Comparison of ENCODE assay signal across 1 fruit fly cellular context in the genomic region with DNA sequence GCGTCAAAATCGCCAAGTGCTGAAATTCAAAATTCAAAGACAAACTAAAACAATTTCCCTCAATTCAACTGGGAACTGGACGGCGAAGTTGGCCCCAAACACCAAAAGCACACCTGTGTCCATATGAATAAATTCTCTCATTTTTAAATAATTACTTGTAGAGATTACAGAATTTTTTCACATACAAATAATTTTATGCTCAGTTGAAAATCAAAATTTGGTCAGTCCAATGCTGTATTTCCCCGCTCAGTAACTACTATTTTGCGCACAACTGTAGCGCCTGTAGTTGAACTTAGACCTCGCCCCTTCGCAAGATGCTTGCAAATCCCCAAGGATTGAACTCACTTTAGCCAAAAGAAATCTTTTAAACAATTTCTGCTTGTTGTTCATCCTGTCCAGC.
TF ChIP-seq lines count a peak whose summit lies in the region.

No protein-coding gene starts in this region.

TF ChIP-seq in whole organism, embryonic, 481 proteins besides CTCF, POLR2A, EP300 and RAD21 (continued from another document):
- TF ChIP-seq az2 (GFP tag; optimal IDR thresholded peaks at IDR 0.05; lab: Kevin White, UChicago) (peak; percentile 6), CG17328 (GFP tag; IDR thresholded peaks at IDR 0.05; lab: Robert Waterston, UW) (peak; percentile 68), CG4282 (GFP tag; optimal IDR thresholded peaks at IDR 0.05; lab: Kevin White, UChicago) (no peak), CG13123 (GFP tag; optimal IDR thresholded peaks at IDR 0.05; lab: Kevin White, UChicago) (no peak), tap (tag; optimal IDR thresholded peaks at IDR 0.05; lab: Kevin White, UChicago) (no peak), CG12769 (tag; optimal IDR thresholded peaks at IDR 0.05; lab: Kevin White, UChicago) (no peak), croc (GFP tag; conservative IDR thresholded peaks at IDR 0.05; lab: Robert Waterston, UW) (no peak), Rx (GFP tag; IDR thresholded peaks at IDR 0.05; lab: Robert Waterston, UW) (no peak), CG30431 (GFP tag; optimal IDR thresholded peaks at IDR 0.05; lab: Kevin White, UChicago) (no peak), prd (optimal IDR thresholded peaks at IDR 0.05; lab: Kevin White, UChicago) (no peak), prd (GFP tag; IDR thresholded peaks at IDR 0.05; lab: Robert Waterston, UW) (peak; percentile 33; the same call in 1 of the 3 replicates), CG6254 (GFP tag; optimal IDR thresholded peaks at IDR 0.05; lab: Kevin White, UChicago) (no peak), Nf-YA (GFP tag; IDR thresholded peaks at IDR 0.05; lab: Robert Waterston, UW) (0 out of 2 replicates have a peak, but pooled peaks have one; percentile 10), Asciz (GFP tag; optimal IDR thresholded peaks at IDR 0.05; lab: Kevin White, UChicago) (no peak), fd96Cb (tag; optimal IDR thresholded peaks at IDR 0.05; lab: Kevin White, UChicago) (peak; percentile 11), Aef1 (GFP tag; IDR thresholded peaks at IDR 0.05; lab: Robert Waterston, UW) (peak; percentile 32; the same call in 2 of the 3 replicates), Ravus (GFP tag; IDR thresholded peaks at IDR 0.05; lab: Robert Waterston, UW) (no peak), Eip74EF (GFP tag; optimal IDR thresholded peaks at IDR 0.05; lab: Kevin White, UChicago) (no peak), caup (GFP tag; optimal IDR thresholded peaks at IDR 0.05; lab: Kevin White, UChicago; ENCODE audit: severe bottlenecking) (no peak), CG4617 (GFP tag; optimal IDR thresholded peaks at IDR 0.05; lab: Kevin White, UChicago; ENCODE audit: borderline replicate concordance) (no peak), CG10959 (GFP tag; IDR thresholded peaks at IDR 0.05; lab: Robert Waterston, UW) (no peak), TFAM (GFP tag; optimal IDR thresholded peaks at IDR 0.05; lab: Kevin White, UChicago) (no peak), CG4730 (GFP tag; IDR thresholded peaks at IDR 0.05; lab: Robert Waterston, UW) (0 out of 2 replicates have a peak, but pooled peaks have one; percentile 15), Vsx1 (GFP tag; optimal IDR thresholded peaks at IDR 0.05; lab: Kevin White, UChicago) (no peak), CG11723 (GFP tag; optimal IDR thresholded peaks at IDR 0.05; lab: Kevin White, UChicago) (no peak), ERR (GFP tag; optimal IDR thresholded peaks at IDR 0.05; lab: Kevin White, UChicago) (no peak), CG11695 (GFP tag; IDR thresholded peaks at IDR 0.05; lab: Robert Waterston, UW) (0 out of 3 replicates have a peak, but pooled peaks have one; percentile 27), Doc2 (GFP tag; IDR thresholded peaks at IDR 0.05; lab: Robert Waterston, UW) (no peak), lmd (GFP tag; IDR thresholded peaks at IDR 0.05; lab: Robert Waterston, UW) (peak; percentile 42; the same call in 1 of the 2 replicates), esg (GFP tag; conservative IDR thresholded peaks at IDR 0.05; lab: Robert Waterston, UW) (peak; percentile 34; the same call in 1 of the 2 replicates), Fer1 (GFP tag; optimal IDR thresholded peaks at IDR 0.05; lab: Kevin White, UChicago) (no peak), bsh (GFP tag; optimal IDR thresholded peaks at IDR 0.05; lab: Kevin White, UChicago) (peak in 1 of 2 experiments; percentile 36), CG33557 (GFP tag; optimal IDR thresholded peaks at IDR 0.05; lab: Kevin White, UChicago) (no peak), zf30C (GFP tag; optimal IDR thresholded peaks at IDR 0.05; lab: Kevin White, UChicago) (no peak), CG32532 (GFP tag; IDR thresholded peaks at IDR 0.05; lab: Robert Waterston, UW) (no peak), mld (GFP tag; IDR thresholded peaks at IDR 0.05; lab: Robert Waterston, UW; ENCODE audit: partially characterized antibody) (no peak), chif (GFP tag; optimal IDR thresholded peaks at IDR 0.05; lab: Kevin White, UChicago) (peak in 1 of 2 experiments; percentile 4), vvl (GFP tag; IDR thresholded peaks at IDR 0.05; lab: Robert Waterston, UW) (peak; percentile 64; the same call in 1 of the 2 replicates), Fer3 (tag; optimal IDR thresholded peaks at IDR 0.05; lab: Kevin White, UChicago) (no peak), CG5953 (GFP tag; IDR thresholded peaks at IDR 0.05; lab: Robert Waterston, UW) (no peak), PHDP (tag; optimal IDR thresholded peaks at IDR 0.05; lab: Kevin White, UChicago) (no peak), nmo (GFP tag; optimal IDR thresholded peaks at IDR 0.05; lab: Kevin White, UChicago) (no peak), GATAe (GFP tag; conservative IDR thresholded peaks at IDR 0.05; lab: Robert Waterston, UW) (no peak), da (GFP tag; optimal IDR thresholded peaks at IDR 0.05; lab: Kevin White, UChicago) (no peak), Optix (GFP tag; IDR thresholded peaks at IDR 0.05; lab: Robert Waterston, UW) (0 out of 3 replicates have a peak, but pooled peaks have one; percentile 7), ken (GFP tag; IDR thresholded peaks at IDR 0.05; lab: Robert Waterston, UW) (peak; percentile 53; the same call in 1 of the 3 replicates), CG13624 (GFP tag; optimal IDR thresholded peaks at IDR 0.05; lab: Kevin White, UChicago) (no peak), Med (GFP tag; lab: Kevin White, UChicago) (peak; percentile 70), ci (GFP tag; IDR thresholded peaks at IDR 0.05; lab: Robert Waterston, UW) (peak; percentile 73), disco-r (GFP tag; optimal IDR thresholded peaks at IDR 0.05; lab: Kevin White, UChicago) (no peak), row (GFP tag; IDR thresholded peaks at IDR 0.05; lab: Robert Waterston, UW) (peak; percentile 61), Mrtf (GFP tag; IDR thresholded peaks at IDR 0.05; lab: Robert Waterston, UW) (no peak), H15 (GFP tag; IDR thresholded peaks at IDR 0.05; lab: Robert Waterston, UW) (no peak), trem (tag; optimal IDR thresholded peaks at IDR 0.05; lab: Kevin White, UChicago) (no peak), CG31224 (GFP tag; IDR thresholded peaks at IDR 0.05; lab: Robert Waterston, UW) (no peak), CG6654 (GFP tag; optimal IDR thresholded peaks at IDR 0.05; lab: Kevin White, UChicago) (no peak), sqz (GFP tag; optimal IDR thresholded peaks at IDR 0.05; lab: Kevin White, UChicago) (no peak), CG7839 (tag; optimal IDR thresholded peaks at IDR 0.05; lab: Kevin White, UChicago) (peak; percentile 27), Drgx (GFP tag; IDR thresholded peaks at IDR 0.05; lab: Robert Waterston, UW) (0 out of 2 replicates have a peak, but pooled peaks have one; percentile 9), nerfin-1 (tag; optimal IDR thresholded peaks at IDR 0.05; lab: Kevin White, UChicago) (no peak), CG14965 (GFP tag; optimal IDR thresholded peaks at IDR 0.05; lab: Kevin White, UChicago; ENCODE audit: borderline replicate concordance) (no peak), Sox102F (GFP tag; optimal IDR thresholded peaks at IDR 0.05; lab: Kevin White, UChicago) (no peak), cato (GFP tag; optimal IDR thresholded peaks at IDR 0.05; lab: Kevin White, UChicago; ENCODE audit: borderline replicate concordance) (no peak), CG12942 (GFP tag; optimal IDR thresholded peaks at IDR 0.05; lab: Kevin White, UChicago) (no peak), CG1233 (GFP tag; optimal IDR thresholded peaks at IDR 0.05; lab: Kevin White, UChicago) (no peak), lab (GFP tag; optimal IDR thresholded peaks at IDR 0.05; lab: Kevin White, UChicago) (peak; percentile 17), gcm (GFP tag; optimal IDR thresholded peaks at IDR 0.05; lab: Kevin White, UChicago) (no peak), ind (GFP tag; optimal IDR thresholded peaks at IDR 0.05; lab: Kevin White, UChicago) (peak; percentile 6), CG9215 (GFP tag; IDR thresholded peaks at IDR 0.05; lab: Robert Waterston, UW) (no peak), gfzf (GFP tag; optimal IDR thresholded peaks at IDR 0.05; lab: Kevin White, UChicago) (no peak), aop (GFP tag; IDR thresholded peaks at IDR 0.05; lab: Robert Waterston, UW) (no peak), CG12391 (tag; optimal IDR thresholded peaks at IDR 0.05; lab: Kevin White, UChicago) (peak; percentile 23), Ets97D (GFP tag; optimal IDR thresholded peaks at IDR 0.05; lab: Kevin White, UChicago) (no peak), Bteb2 (GFP tag; optimal IDR thresholded peaks at IDR 0.05; lab: Kevin White, UChicago) (no peak), wdn (GFP tag; IDR thresholded peaks at IDR 0.05; lab: Robert Waterston, UW) (no peak), CG11696 (GFP tag; IDR thresholded peaks at IDR 0.05; lab: Robert Waterston, UW) (0 out of 2 replicates have a peak, but pooled peaks have one; percentile 34), tgo (GFP tag; IDR thresholded peaks at IDR 0.05; lab: Robert Waterston, UW) (peak; percentile 23; the same call in 1 of the 3 replicates), CG1603 (tag; optimal IDR thresholded peaks at IDR 0.05; lab: Kevin White, UChicago) (peak; percentile 38), CG9437 (GFP tag; optimal IDR thresholded peaks at IDR 0.05; lab: Kevin White, UChicago) (no peak), CG1647 (GFP tag; optimal IDR thresholded peaks at IDR 0.05; lab: Kevin White, UChicago) (no peak), trh (GFP tag; optimal IDR thresholded peaks at IDR 0.05; lab: Kevin White, UChicago) (no peak), Blimp-1 (GFP tag; optimal IDR thresholded peaks at IDR 0.05; lab: Kevin White, UChicago) (no peak), CG10366 (GFP tag; IDR thresholded peaks at IDR 0.05; lab: Robert Waterston, UW) (peak; percentile 32; the same call in 1 of the 2 replicates), CG2129 (GFP tag; IDR thresholded peaks at IDR 0.05; lab: Robert Waterston, UW; ENCODE audit: partially characterized antibody) (no peak), gce (GFP tag; IDR thresholded peaks at IDR 0.05; lab: Robert Waterston, UW) (no peak), NFAT (GFP tag; IDR thresholded peaks at IDR 0.05; lab: Robert Waterston, UW) (no peak)
TF ChIP-seq in whole organism, embryonic: peak in this region for 52.
